Fruit fly (Drosophila melanogaster) whole organism, wandering third instar larva: Measurements from ENCODE around the gene Tap42.
A peak's percentile ranks its signal among the peaks of the same experiment; 100 is the strongest.

Experiments used
- Abd-B ChIP-seq: fragments of >200 bp; optimal IDR thresholded peaks from 2 replicates; lab custom pipeline; 2017; ENCODE audit warnings: missing biosample characterization, missing genetic modification characterization
- CG32264 ChIP-seq: fragments of 200-800 bp; sonication (Bioruptor generic); optimal IDR thresholded peaks from 2 replicates; lab custom pipeline; 2016; ENCODE audit warnings: missing biosample characterization, missing genetic modification characterization
- CG9705 ChIP-seq: fragments of 200-800 bp; sonication (Bioruptor generic); optimal IDR thresholded peaks from 2 replicates; lab custom pipeline; 2018; ENCODE audit warnings: missing biosample characterization, mild to moderate bottlenecking, missing genetic modification characterization
- CrebA ChIP-seq: fragments of 200-800 bp; sonication (Bioruptor generic); optimal IDR thresholded peaks from 2 replicates; lab custom pipeline; 2016; ENCODE audit warnings: missing biosample characterization, mild to moderate bottlenecking, missing genetic modification characterization, borderline replicate concordance
- Dfd ChIP-seq: fragments of >200 bp; optimal IDR thresholded peaks from 2 replicates; lab custom pipeline; 2017; ENCODE audit warnings: missing biosample characterization, missing genetic modification characterization
- Dif ChIP-seq: fragments of 200-275, 200-300 bp; sonication (Bioruptor generic); optimal IDR thresholded peaks from 2 replicates; lab custom pipeline; 2018; ENCODE audit warnings: missing biosample characterization, missing genetic modification characterization; ENCODE audit not compliant: partially characterized antibody
- GATAd ChIP-seq: sonication (Bioruptor generic); optimal IDR thresholded peaks from 2 replicates; lab custom pipeline; 2016; ENCODE audit warnings: missing biosample characterization, missing genetic modification characterization
- HLH106 ChIP-seq: fragments of 200-800 bp; optimal IDR thresholded peaks from 3 replicates; lab custom pipeline; 2019; ENCODE audit warnings: missing biosample characterization, mild to moderate bottlenecking, missing genetic modification characterization, moderate library complexity
- Hnf4 ChIP-seq: fragments of 200-800 bp; sonication (Bioruptor generic); optimal IDR thresholded peaks from 2 replicates; lab custom pipeline; 2016; ENCODE audit warnings: missing biosample characterization, mild to moderate bottlenecking, missing genetic modification characterization
- Hr78 ChIP-seq: fragments of >200 bp; optimal IDR thresholded peaks from 2 replicates; lab custom pipeline; 2017; ENCODE audit warnings: missing biosample characterization, missing genetic modification characterization
- Hr83 ChIP-seq: fragments of 200-300 bp; sonication (Bioruptor generic); optimal IDR thresholded peaks from 2 replicates; lab custom pipeline; 2016; ENCODE audit warnings: missing biosample characterization, mild to moderate bottlenecking, missing genetic modification characterization, moderate library complexity; ENCODE audit not compliant: poor library complexity, severe bottlenecking
- Mio ChIP-seq: sonication (Bioruptor generic); optimal IDR thresholded peaks from 2 replicates; lab custom pipeline; 2016; ENCODE audit warnings: missing biosample characterization, missing genetic modification characterization
- Myc ChIP-seq: fragments of >200 bp; optimal IDR thresholded peaks from 2 replicates; lab custom pipeline; 2017
- N ChIP-seq: fragments of >200 bp; optimal IDR thresholded peaks from 2 replicates; lab custom pipeline; 2018; ENCODE audit warnings: missing biosample characterization, missing external identifiers, missing genetic modification characterization
- OdsH ChIP-seq: fragments of 200-800 bp; sonication (Bioruptor generic); optimal IDR thresholded peaks from 2 replicates; lab custom pipeline; 2016; ENCODE audit warnings: missing biosample characterization, mild to moderate bottlenecking, missing genetic modification characterization
- Sp1 ChIP-seq: fragments of 200-800 bp; sonication (Bioruptor generic); optimal IDR thresholded peaks from 3 replicates; lab custom pipeline; 2019; ENCODE audit warnings: missing biosample characterization, mild to moderate bottlenecking, missing genetic modification characterization, moderate library complexity
- Vsx2 ChIP-seq: fragments of 200-300, 225-300 bp; sonication (Bioruptor generic); optimal IDR thresholded peaks from 2 replicates; lab custom pipeline; 2018; ENCODE audit warnings: missing biosample characterization, missing genetic modification characterization; ENCODE audit not compliant: partially characterized antibody
- br ChIP-seq: fragments of 200-800 bp; sonication (Bioruptor generic); optimal IDR thresholded peaks from 2 replicates; lab custom pipeline; 2016; ENCODE audit warnings: missing biosample characterization, missing genetic modification characterization
- brk ChIP-seq: fragments of 200-800 bp; sonication (Bioruptor generic); optimal IDR thresholded peaks from 2 replicates; lab custom pipeline; 2016; ENCODE audit warnings: missing biosample characterization, mild to moderate bottlenecking, missing genetic modification characterization
- dl ChIP-seq, 2 experiments: fragments of 175-275, 200-275 bp in 1 of 2; fragments of 200-275 bp in 1 of 2; sonication (Bioruptor generic); optimal IDR thresholded peaks; lab custom pipeline; 2018; ENCODE audit warnings: mild to moderate bottlenecking in 2 of 2, missing biosample characterization in 2 of 2, missing genetic modification characterization in 2 of 2, moderate library complexity in 2 of 2; ENCODE audit not compliant: partially characterized antibody in 2 of 2, insufficient read depth in 1 of 2
- dmrt93B ChIP-seq: fragments of 200-800 bp; sonication (Bioruptor generic); optimal IDR thresholded peaks from 2 replicates; lab custom pipeline; 2018; ENCODE audit warnings: missing biosample characterization, mild to moderate bottlenecking, missing genetic modification characterization
- dsf ChIP-seq: sonication (Bioruptor generic); optimal IDR thresholded peaks from 2 replicates; lab custom pipeline; 2016; ENCODE audit warnings: missing biosample characterization, missing genetic modification characterization, borderline replicate concordance
- ey ChIP-seq: fragments of 200-800 bp; sonication (Bioruptor generic); optimal IDR thresholded peaks from 2 replicates; lab custom pipeline; 2016; ENCODE audit warnings: missing biosample characterization, missing genetic modification characterization
- foxo ChIP-seq, 2 experiments: fragments of 200-800 bp; sonication (Bioruptor generic); optimal IDR thresholded peaks; 2 replicates in 1 of 2; 3 replicates in 1 of 2; lab custom pipeline; 2016 to 2017; ENCODE audit warnings: missing biosample characterization in 2 of 2, missing genetic modification characterization in 2 of 2
- fru ChIP-seq: fragments of 200-800 bp; sonication (Bioruptor generic); optimal IDR thresholded peaks from 3 replicates; lab custom pipeline; 2016; ENCODE audit warnings: missing biosample characterization, mild to moderate bottlenecking, missing genetic modification characterization
- h ChIP-seq: fragments of 200-800 bp; sonication (Bioruptor generic); optimal IDR thresholded peaks from 3 replicates; lab custom pipeline; 2016; ENCODE audit warnings: missing biosample characterization, mild to moderate bottlenecking, missing genetic modification characterization
- jim ChIP-seq: fragments of 175-275, 200-325 bp; sonication (Bioruptor generic); optimal IDR thresholded peaks from 2 replicates; lab custom pipeline; 2016; ENCODE audit warnings: missing biosample characterization, mild to moderate bottlenecking, missing genetic modification characterization
- lola ChIP-seq: fragments of >200 bp; optimal IDR thresholded peaks from 2 replicates; lab custom pipeline; 2017; ENCODE audit warnings: missing biosample characterization, missing genetic modification characterization
- pan ChIP-seq: fragments of >200 bp; optimal IDR thresholded peaks from 2 replicates; lab custom pipeline; 2017
- rgr ChIP-seq: fragments of 200-800 bp; sonication (Bioruptor generic); optimal IDR thresholded peaks from 3 replicates; lab custom pipeline; 2016; ENCODE audit warnings: missing biosample characterization, mild to moderate bottlenecking, missing genetic modification characterization
- sage ChIP-seq: fragments of 200-800 bp; sonication (Bioruptor generic); optimal IDR thresholded peaks from 2 replicates; lab custom pipeline; 2016; ENCODE audit warnings: missing biosample characterization, mild to moderate bottlenecking, missing genetic modification characterization
- sv ChIP-seq: fragments of 200-800 bp; sonication (Bioruptor generic); optimal IDR thresholded peaks from 3 replicates; lab custom pipeline; 2016; ENCODE audit warnings: missing biosample characterization, missing genetic modification characterization
- tai ChIP-seq: sonication (Bioruptor generic); optimal IDR thresholded peaks from 2 replicates; lab custom pipeline; 2016; ENCODE audit warnings: missing biosample characterization, missing genetic modification characterization
- woc ChIP-seq: sonication (Bioruptor generic); optimal IDR thresholded peaks from 2 replicates; lab custom pipeline; 2016; ENCODE audit warnings: missing biosample characterization, mild to moderate bottlenecking, missing genetic modification characterization

Gene Tap42

DNA sequence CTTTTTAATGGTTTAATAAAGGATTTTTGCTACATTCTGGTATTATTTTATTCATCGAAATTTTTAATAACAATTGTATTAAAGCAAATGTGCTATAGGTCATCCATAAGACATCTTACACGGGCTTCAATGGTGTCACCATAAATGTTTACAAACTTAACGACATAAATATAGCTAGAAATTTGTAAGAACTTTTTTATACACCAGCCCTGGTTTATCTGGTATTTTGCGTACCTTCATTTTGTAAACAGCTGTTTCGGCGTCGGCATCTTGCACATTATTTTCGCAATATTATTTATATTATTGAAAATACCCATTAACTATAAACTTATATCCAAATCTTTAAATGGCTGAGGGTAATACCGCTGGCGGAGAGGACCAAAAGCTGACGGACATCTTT lies at the start of gene Tap42:
TSS of gene Tap42 (plus strand) at position 240 of the 400 bp plus-strand sequence.
- TF ChIP-seq tai (GFP tag; lab: Kevin White, UChicago) (no peak), br (GFP tag; lab: Kevin White, UChicago) (no peak), CG32264 (no peak), Myc (lab: Kevin White, UChicago) (peak; percentile 64), woc (GFP tag; lab: Kevin White, UChicago) (peak; percentile 52), rgr (GFP tag; lab: Kevin White, UChicago) (no peak), Vsx2 (no peak), ey (GFP tag; lab: Kevin White, UChicago) (no peak), CG9705 (no peak), sv (GFP tag; lab: Kevin White, UChicago) (peak; percentile 31), foxo (GFP tag; optimal IDR thresholded peaks at IDR 0.05; lab: Kevin White, UChicago) (peak in 1 of 2 experiments; percentile 29), Dif (GFP tag; lab: Kevin White, UChicago) (no peak), Hnf4 (GFP tag; lab: Kevin White, UChicago) (no peak), h (peak; percentile 17), Hr83 (GFP tag; lab: Kevin White, UChicago) (no peak), HLH106 (no peak), Mio (no peak), OdsH (GFP tag; lab: Kevin White, UChicago) (no peak), Sp1 (peak; percentile 14), dsf (GFP tag; lab: Kevin White, UChicago) (no peak), jim (GFP tag; lab: Kevin White, UChicago) (no peak), Hr78 (no peak), CrebA (GFP tag; lab: Kevin White, UChicago) (no peak), fru (GFP tag; lab: Kevin White, UChicago) (peak; percentile 3), brk (GFP tag; lab: Kevin White, UChicago) (peak; percentile 40), GATAd (GFP tag; lab: Kevin White, UChicago) (no peak), dl (GFP tag; optimal IDR thresholded peaks at IDR 0.05; lab: Kevin White, UChicago; ENCODE audit: insufficient read depth in 1 of 2, partially characterized antibody in 2 of 2) (no peak), sage (GFP tag; lab: Kevin White, UChicago) (peak; percentile 76), lola (GFP tag; lab: Kevin White, UChicago) (no peak)

DNA sequence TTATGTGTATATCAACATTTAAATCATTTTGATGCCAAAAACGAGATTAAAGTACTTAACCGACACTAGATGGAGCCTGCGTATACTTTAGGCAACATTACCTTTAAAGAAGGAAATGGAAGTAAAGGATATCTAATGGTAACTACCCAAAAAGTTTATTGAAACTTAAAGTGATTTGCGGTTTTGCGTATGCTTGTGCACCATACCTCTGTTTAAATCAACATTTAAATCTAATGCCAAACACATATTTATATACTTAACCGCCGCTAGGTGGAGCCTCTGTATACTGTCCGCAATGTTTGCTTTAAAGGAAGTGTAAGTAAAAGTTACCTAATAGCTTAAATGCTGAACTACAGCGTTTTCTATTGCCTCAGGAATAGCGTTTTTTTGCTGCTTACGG lies 41.6 kb upstream of the Tap42 start:
- TF ChIP-seq CG32264 (no peak), jim (GFP tag; lab: Kevin White, UChicago) (no peak), Dfd (no peak), dl (GFP tag; optimal IDR thresholded peaks at IDR 0.05; lab: Kevin White, UChicago; ENCODE audit: insufficient read depth in 1 of 2, partially characterized antibody in 2 of 2) (no peak), dmrt93B (GFP tag; lab: Kevin White, UChicago) (no peak), h (no peak), CrebA (GFP tag; lab: Kevin White, UChicago) (no peak), rgr (GFP tag; lab: Kevin White, UChicago) (no peak), fru (GFP tag; lab: Kevin White, UChicago) (no peak), ey (GFP tag; lab: Kevin White, UChicago) (no peak), brk (GFP tag; lab: Kevin White, UChicago) (no peak), Sp1 (no peak), Abd-B (GFP tag; lab: Kevin White, UChicago) (no peak), pan (lab: Kevin White, UChicago) (no peak), tai (GFP tag; lab: Kevin White, UChicago) (no peak), Hr83 (GFP tag; lab: Kevin White, UChicago) (no peak)

DNA sequence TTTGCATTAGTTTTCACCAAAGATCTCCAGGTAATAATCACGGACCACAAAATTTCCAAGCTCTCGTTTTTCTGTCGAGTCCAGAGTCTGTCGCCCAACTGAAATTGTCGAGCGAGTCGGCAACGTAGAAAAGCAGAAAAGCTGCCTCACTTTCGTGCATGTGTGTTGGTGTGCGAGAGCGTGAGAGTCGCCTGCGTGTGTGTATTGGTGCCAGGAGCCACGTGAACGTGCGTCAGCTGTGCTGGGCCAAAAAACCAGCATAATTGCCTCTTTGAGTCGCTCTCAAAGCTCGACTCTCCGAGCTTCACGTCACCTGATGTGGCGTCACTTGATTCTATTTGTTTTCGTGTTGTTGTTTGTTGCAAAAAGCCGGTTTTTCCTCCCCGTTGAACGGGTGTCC lies 36.4 kb upstream of the Tap42 start, which contains the start of gene hbt:
TSS of gene hbt (minus strand) at position 101 of the 400 bp plus-strand sequence.
- TF ChIP-seq N (no peak), GATAd (GFP tag; lab: Kevin White, UChicago) (no peak), h (no peak), rgr (GFP tag; lab: Kevin White, UChicago) (no peak), dl (GFP tag; optimal IDR thresholded peaks at IDR 0.05; lab: Kevin White, UChicago; ENCODE audit: insufficient read depth in 1 of 2, partially characterized antibody in 2 of 2) (no peak), tai (GFP tag; lab: Kevin White, UChicago) (no peak), dsf (GFP tag; lab: Kevin White, UChicago) (no peak), Dfd (no peak), OdsH (GFP tag; lab: Kevin White, UChicago) (no peak), Hr78 (no peak), CG9705 (no peak)
